Worm (Caenorhabditis elegans) whole organism, early embryonic: ENCODE measurements around the gene lgc-13.

Experiments used
- B0310.2 ChIP-seq: sonication (generic microtip); optimal IDR thresholded peaks from 2 replicates; lab custom pipeline; 2016; ENCODE audit warnings: mild to moderate bottlenecking, missing genetic modification characterization, missing compliant biosample characterization
- F13C5.2 ChIP-seq: sonication (generic microtip); optimal IDR thresholded peaks from 2 replicates; lab custom pipeline; 2017; ENCODE audit warnings: mild to moderate bottlenecking, missing genetic modification characterization, inconsistent platforms, missing compliant biosample characterization
- aly-1 ChIP-seq: sonication (generic microtip); optimal IDR thresholded peaks from 2 replicates; lab custom pipeline; 2016; ENCODE audit warnings: missing genetic modification characterization, missing compliant biosample characterization
- ama-1 ChIP-seq: fragments of 150-350 bp; optimal IDR thresholded peaks from 2 replicates; lab custom pipeline; 2014
- ceh-13 ChIP-seq: fragments of 200-800 bp; sonication (Bioruptor generic); optimal IDR thresholded peaks from 2 replicates; lab custom pipeline; 2018; ENCODE audit warnings: mild to moderate bottlenecking, missing genetic modification characterization, missing compliant biosample characterization
- ceh-36 ChIP-seq: sonication (generic microtip); optimal IDR thresholded peaks from 2 replicates; lab custom pipeline; 2016; ENCODE audit warnings: missing genetic modification characterization, inconsistent platforms, missing compliant biosample characterization
- ets-7 ChIP-seq: sonication (generic microtip); optimal IDR thresholded peaks from 2 replicates; lab custom pipeline; 2016; ENCODE audit warnings: missing genotype, missing genetic modification characterization, missing compliant biosample characterization
- flt-1 ChIP-seq: fragments of 200-800 bp; sonication (Bioruptor generic); IDR thresholded peaks from 2 replicates; pipeline ENCODE4 v1.3.6; 2022; ENCODE audit warnings: missing genetic modification characterization, missing compliant biosample characterization
- hmbx-1 ChIP-seq: sonication (generic microtip); optimal IDR thresholded peaks from 2 replicates; lab custom pipeline; 2016; ENCODE audit warnings: mild to moderate bottlenecking, missing genetic modification characterization, missing compliant biosample characterization
- hmg-4 ChIP-seq: fragments of 200-800 bp; sonication (Bioruptor generic); optimal IDR thresholded peaks from 2 replicates; lab custom pipeline; 2018; ENCODE audit warnings: mild to moderate bottlenecking, missing genetic modification characterization, missing compliant biosample characterization
- hnd-1 ChIP-seq: sonication (generic microtip); optimal IDR thresholded peaks from 2 replicates; lab custom pipeline; 2016; ENCODE audit warnings: missing genetic modification characterization, missing compliant biosample characterization
- pes-1 ChIP-seq: fragments of 200-800 bp; sonication (Bioruptor generic); IDR thresholded peaks from 2 replicates; pipeline ENCODE4 v1.3.6; 2022; ENCODE audit warnings: missing genetic modification reagents, missing genetic modification characterization, missing compliant biosample characterization
- scrt-1 ChIP-seq: fragments of 200-800 bp; sonication (Bioruptor generic); IDR thresholded peaks from 2 replicates; pipeline ENCODE4 v1.3.6; 2022; ENCODE audit warnings: missing genetic modification characterization, missing compliant biosample characterization
- sea-1 ChIP-seq: fragments of 200-800 bp; sonication (Bioruptor generic); conservative IDR thresholded peaks from 2 replicates; pipeline ENCODE4 v1.3.6; 2022; ENCODE audit warnings: missing genetic modification characterization, missing compliant biosample characterization
- tbx-11 ChIP-seq: fragments of 200-800 bp; sonication (Bioruptor generic); IDR thresholded peaks from 2 replicates; pipeline ENCODE4 v1.3.6; 2022; ENCODE audit warnings: missing genetic modification characterization, missing compliant biosample characterization
- tbx-37 ChIP-seq: fragments of 200-800 bp; sonication (Bioruptor generic); conservative IDR thresholded peaks from 2 replicates; pipeline ENCODE4 v1.3.6; 2022; ENCODE audit warnings: missing genetic modification reagents, missing genetic modification characterization, missing compliant biosample characterization
- tra-4 ChIP-seq: sonication (generic microtip); optimal IDR thresholded peaks from 2 replicates; lab custom pipeline; 2017; ENCODE audit warnings: missing genetic modification characterization, missing compliant biosample characterization

Gene lgc-13

ce11 chrX:12141051-12141450 lies 32.1 kb downstream of the lgc-13 start, which contains the start of gene lyst-1:
lyst-1 (minus strand) TSS chrX:12141151.
- TF ChIP-seq tbx-11 (GFP tag; lab: Robert Waterston, UW) (no peak), ama-1 (lab: Kevin White, UChicago) (no peak), aly-1 (no peak), sea-1 (no peak), pes-1 (GFP tag; lab: Robert Waterston, UW) (no peak), tbx-37 (GFP tag; lab: Robert Waterston, UW) (no peak), ets-7 (tag; lab: Kevin White, UChicago) (no peak)

ce11 chrX:12142569-12142968 lies 33.6 kb downstream of the lgc-13 start, which contains the start of gene M153.3:
M153.3 (plus strand) TSS chrX:12142869.
- TF ChIP-seq F13C5.2 (tag; lab: Kevin White, UChicago) (no peak), aly-1 (no peak), tra-4 (tag; lab: Kevin White, UChicago) (no peak), ceh-13 (GFP tag; lab: Kevin White, UChicago) (no peak), hnd-1 (tag; lab: Kevin White, UChicago) (no peak), hmbx-1 (tag; lab: Kevin White, UChicago) (no peak), sea-1 (no peak), ets-7 (tag; lab: Kevin White, UChicago) (no peak), scrt-1 (GFP tag; lab: Robert Waterston, UW) (no peak), ama-1 (lab: Kevin White, UChicago) (no peak), B0310.2 (tag; lab: Kevin White, UChicago) (no peak), flt-1 (no peak), tbx-11 (GFP tag; lab: Robert Waterston, UW) (no peak), ceh-36 (no peak), tbx-37 (GFP tag; lab: Robert Waterston, UW) (no peak), pes-1 (GFP tag; lab: Robert Waterston, UW) (no peak), hmg-4 (GFP tag; lab: Kevin White, UChicago) (no peak)

DNA sequence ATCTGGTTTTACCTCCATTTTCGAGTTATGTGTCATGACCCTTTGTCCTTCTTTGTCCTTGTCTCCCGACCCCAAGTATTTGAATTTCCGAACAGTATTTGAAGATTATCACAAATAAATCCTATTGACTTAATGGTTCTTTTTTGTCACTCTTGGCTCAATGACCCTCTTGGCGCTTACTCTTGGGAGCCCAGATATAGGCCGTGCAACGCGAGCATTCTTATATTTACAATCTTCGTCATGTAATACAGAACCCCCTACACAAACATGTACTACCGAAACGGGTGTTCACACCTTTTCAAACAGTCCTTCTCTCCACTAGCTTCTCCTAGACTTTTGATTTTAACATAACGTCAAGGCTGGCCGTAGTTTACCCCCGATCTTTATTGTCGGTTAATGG lies 34.7 kb downstream of the lgc-13 start, which contains the start of gene M153.5:
Gene M153.5, plus strand, starts transcription at position 301 of the 400 bp plus-strand sequence.
- TF ChIP-seq tra-4 (tag; lab: Kevin White, UChicago) = no peak
- TF ChIP-seq ets-7 (tag; lab: Kevin White, UChicago) = no peak
- TF ChIP-seq ceh-36 = no peak
- no peak for TF ChIP-seq aly-1
- no peak for TF ChIP-seq scrt-1 (GFP tag; lab: Robert Waterston, UW)
- TF ChIP-seq pes-1 (GFP tag; lab: Robert Waterston, UW) = no peak
- TF ChIP-seq ceh-13 (GFP tag; lab: Kevin White, UChicago) = no peak
- TF ChIP-seq hmbx-1 (tag; lab: Kevin White, UChicago) = no peak
- TF ChIP-seq tbx-37 (GFP tag; lab: Robert Waterston, UW) = no peak
- no peak for TF ChIP-seq B0310.2 (tag; lab: Kevin White, UChicago)
- TF ChIP-seq F13C5.2 (tag; lab: Kevin White, UChicago) = no peak
- TF ChIP-seq ama-1 (lab: Kevin White, UChicago) = no peak
- TF ChIP-seq hmg-4 (GFP tag; lab: Kevin White, UChicago) = no peak
- TF ChIP-seq hnd-1 (tag; lab: Kevin White, UChicago) = no peak
- TF ChIP-seq sea-1 = no peak
- TF ChIP-seq tbx-11 (GFP tag; lab: Robert Waterston, UW) = no peak
- TF ChIP-seq flt-1 = no peak

DNA sequence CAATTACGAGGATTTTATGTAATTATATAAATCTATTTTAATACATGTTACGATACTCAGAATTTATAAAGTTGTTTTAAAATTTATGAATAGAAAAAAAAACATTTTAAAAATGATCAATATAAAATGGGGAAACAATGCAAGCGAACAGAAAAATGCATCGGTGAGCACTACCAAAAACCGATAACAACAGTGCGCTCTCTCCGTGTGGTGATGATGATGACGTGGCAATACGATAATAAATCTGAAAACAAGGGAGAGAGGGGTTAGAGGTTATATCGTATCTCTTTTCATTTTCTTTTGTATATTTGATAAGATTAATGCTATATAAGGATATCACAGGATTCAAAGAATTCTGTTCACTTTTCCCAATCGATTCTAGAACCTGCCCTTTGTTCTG lies 37.0 kb downstream of the lgc-13 start:
- no peak for TF ChIP-seq tbx-37 (GFP tag; lab: Robert Waterston, UW)
- TF ChIP-seq F13C5.2 (tag; lab: Kevin White, UChicago) = no peak
- TF ChIP-seq sea-1 = no peak
- no peak for TF ChIP-seq ets-7 (tag; lab: Kevin White, UChicago)
- TF ChIP-seq tra-4 (tag; lab: Kevin White, UChicago) = no peak
- no peak for TF ChIP-seq tbx-11 (GFP tag; lab: Robert Waterston, UW)
- no peak for TF ChIP-seq pes-1 (GFP tag; lab: Robert Waterston, UW)
- TF ChIP-seq ceh-36 = no peak
- TF ChIP-seq hmbx-1 (tag; lab: Kevin White, UChicago) = no peak
- no peak for TF ChIP-seq hnd-1 (tag; lab: Kevin White, UChicago)
- TF ChIP-seq ceh-13 (GFP tag; lab: Kevin White, UChicago) = no peak
- no peak for TF ChIP-seq scrt-1 (GFP tag; lab: Robert Waterston, UW)
- no peak for TF ChIP-seq ama-1 (lab: Kevin White, UChicago)
- no peak for TF ChIP-seq aly-1
- no peak for TF ChIP-seq hmg-4 (GFP tag; lab: Kevin White, UChicago)
- no peak for TF ChIP-seq B0310.2 (tag; lab: Kevin White, UChicago)
- no peak for TF ChIP-seq flt-1

DNA sequence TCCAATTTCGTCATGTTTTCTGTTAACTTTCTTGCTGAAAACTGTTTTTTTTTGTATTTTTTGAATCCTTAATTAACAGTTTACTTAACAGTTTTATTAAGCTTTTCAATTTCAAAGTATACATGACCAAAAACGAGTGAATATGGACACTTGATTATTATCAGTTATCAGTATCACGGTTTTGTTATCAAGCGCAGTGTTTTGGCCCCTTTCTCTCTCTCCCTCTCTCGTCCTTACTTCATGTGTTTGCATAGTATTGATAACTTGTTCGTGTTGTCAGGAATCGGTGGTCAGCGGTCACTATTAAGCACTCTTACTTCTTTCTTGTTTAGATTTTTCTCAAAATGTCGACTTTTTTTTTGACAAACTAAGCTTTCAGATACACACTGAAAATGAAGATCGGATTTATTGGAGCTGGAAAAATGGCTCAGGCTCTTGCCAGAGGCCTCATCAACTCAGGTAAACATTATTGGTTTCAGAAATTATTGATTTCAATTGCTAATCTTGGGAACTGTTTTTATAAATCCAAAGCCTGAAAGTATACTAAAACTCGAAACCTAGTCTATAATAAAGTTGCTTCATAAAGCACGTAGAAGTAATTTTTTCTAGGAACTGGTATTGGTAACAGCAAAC lies 37.6 kb downstream of the lgc-13 start, which contains the start of gene pycr-1:
Gene pycr-1, plus strand, starts transcription at position 380 of the 633 bp plus-strand sequence.
- TF ChIP-seq pes-1 (GFP tag; lab: Robert Waterston, UW) = no peak
- TF ChIP-seq flt-1 = no peak
- no peak for TF ChIP-seq ceh-36
- no peak for TF ChIP-seq tbx-11 (GFP tag; lab: Robert Waterston, UW)
- TF ChIP-seq ets-7 (tag; lab: Kevin White, UChicago) = no peak
- TF ChIP-seq F13C5.2 (tag; lab: Kevin White, UChicago) = no peak
- no peak for TF ChIP-seq tra-4 (tag; lab: Kevin White, UChicago)
- TF ChIP-seq aly-1 = no peak
- TF ChIP-seq scrt-1 (GFP tag; lab: Robert Waterston, UW) = no peak
- TF ChIP-seq ama-1 (lab: Kevin White, UChicago) = no peak
- no peak for TF ChIP-seq hnd-1 (tag; lab: Kevin White, UChicago)
- TF ChIP-seq sea-1 = no peak
- TF ChIP-seq hmbx-1 (tag; lab: Kevin White, UChicago) = no peak
- TF ChIP-seq B0310.2 (tag; lab: Kevin White, UChicago) = no peak
- no peak for TF ChIP-seq hmg-4 (GFP tag; lab: Kevin White, UChicago)
- no peak for TF ChIP-seq tbx-37 (GFP tag; lab: Robert Waterston, UW)
- TF ChIP-seq ceh-13 (GFP tag; lab: Kevin White, UChicago) = no peak

- TF ChIP-seq pes-1 (GFP tag; lab: Robert Waterston, UW) (no peak), scrt-1 (GFP tag; lab: Robert Waterston, UW) (0 out of 2 replicates have a peak, but pooled peaks have one; percentile 51)
Observed at ce11 chrX:12149638-12150137, 40.7 kb downstream of the lgc-13 start, which contains the start of gene znf-474. znf-474 (plus strand) TSS chrX:12149924.
